Fruit fly (Drosophila melanogaster): ENCODE results near the gene sstn.

The sstn gene

DNA sequence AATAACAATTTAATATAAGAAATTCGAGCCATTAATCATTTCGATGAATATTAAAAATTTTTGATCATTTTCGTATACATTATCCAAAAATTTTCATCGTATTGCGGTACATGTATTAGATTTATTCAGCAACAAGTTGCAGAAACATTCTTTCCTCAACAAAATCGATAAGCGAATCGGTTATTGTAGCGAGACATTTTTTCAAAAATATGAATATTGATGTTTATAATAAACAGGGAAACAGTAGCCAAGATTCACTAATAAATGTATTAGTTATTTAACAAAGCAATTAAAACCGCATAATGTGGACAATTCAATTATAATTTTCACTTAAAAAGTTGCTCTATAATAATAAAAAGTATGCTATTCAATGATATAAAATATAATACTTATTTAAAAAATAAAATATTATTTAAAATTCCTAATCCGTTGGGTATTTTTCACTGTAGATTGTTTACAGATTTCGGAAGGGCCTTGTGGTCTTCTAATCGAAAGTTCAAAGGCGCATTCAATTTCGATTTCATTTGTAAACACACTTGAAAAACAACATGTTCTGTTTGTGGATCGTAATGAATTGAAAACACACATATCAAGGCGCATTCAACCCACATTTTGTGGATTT lies 5.3 kb downstream of the sstn start:
- no peak for TF ChIP-seq Eip93F (GFP tag; optimal IDR thresholded peaks at IDR 0.05)
- TF ChIP-seq Lpt (GFP tag; optimal IDR thresholded peaks at IDR 0.05), result no peak
- no peak for TF ChIP-seq CG6808 (GFP tag; optimal IDR thresholded peaks at IDR 0.05)

DNA sequence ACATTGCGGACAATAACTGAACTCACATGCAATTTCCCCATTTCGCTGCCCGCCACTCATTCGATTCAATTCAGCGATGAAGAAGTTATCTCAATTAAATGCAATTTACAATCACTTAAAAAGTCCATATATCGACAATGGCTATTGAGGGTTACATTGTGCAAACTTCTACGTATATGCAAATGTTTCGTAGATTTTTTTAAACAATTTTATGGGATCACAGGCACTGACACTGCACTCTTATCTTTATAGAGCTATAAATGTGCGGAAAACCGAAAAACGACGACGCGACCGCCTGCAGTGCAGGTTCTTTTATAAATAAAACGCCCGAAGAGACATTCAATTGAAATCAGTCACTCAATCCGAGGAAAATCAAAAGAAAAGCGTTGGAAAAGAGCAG lies 6.2 kb downstream of the sstn start:
- peak; percentile 5 for TF ChIP-seq CG6276 (GFP tag; optimal IDR thresholded peaks at IDR 0.05)
- TF ChIP-seq CG8319 (GFP tag; optimal IDR thresholded peaks at IDR 0.05), result no peak
- TF ChIP-seq svp (GFP tag), result peak; percentile 95
- TF ChIP-seq CG15336 (GFP tag; IDR thresholded peaks at IDR 0.05), result peak; percentile 17; the same call in 1 of the 2 replicates

dm6 chr3L:15084288-15084687 lies 10.2 kb downstream of the sstn start:
- TF ChIP-seq Sox15 (GFP tag; optimal IDR thresholded peaks at IDR 0.05), result no peak
- TF ChIP-seq CG11294 (GFP tag; IDR thresholded peaks at IDR 0.05), result no peak
- no peak for TF ChIP-seq lz (GFP tag; optimal IDR thresholded peaks at IDR 0.05)
- no peak for TF ChIP-seq esn (GFP tag; optimal IDR thresholded peaks at IDR 0.05)
- no peak for TF ChIP-seq Met (GFP tag; optimal IDR thresholded peaks at IDR 0.05)
- no peak for TF ChIP-seq pdm3 (GFP tag; optimal IDR thresholded peaks at IDR 0.05)

dm6 chr3L:15079278-15079677 lies 15.2 kb downstream of the sstn start:
- TF ChIP-seq CG3919 (GFP tag; optimal IDR thresholded peaks at IDR 0.05) (peak; percentile 12), CG6163 (GFP tag; IDR thresholded peaks at IDR 0.05) (0 out of 3 replicates have a peak, but pooled peaks have one; percentile 20), cyc (GFP tag; optimal IDR thresholded peaks at IDR 0.05) (no peak)

DNA sequence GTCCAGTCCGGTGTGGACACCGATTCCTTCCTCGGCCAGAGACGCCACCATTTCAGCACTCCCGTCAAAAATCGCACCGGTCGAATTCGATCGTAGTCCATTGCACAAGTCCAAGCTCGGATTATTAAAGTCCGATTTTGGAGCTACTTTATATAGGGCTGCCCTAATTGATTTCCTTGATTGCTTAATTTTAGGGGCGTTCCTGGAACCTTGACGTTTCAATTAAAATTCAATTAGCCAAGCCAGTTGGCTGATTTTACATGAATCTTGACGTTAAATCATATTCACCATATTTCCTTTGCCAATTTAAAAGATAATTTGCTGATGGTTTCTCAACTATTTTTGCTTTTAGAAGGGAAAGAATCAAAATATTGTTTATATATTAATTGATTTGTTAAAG lies 16.2 kb downstream of the sstn start, which contains the start of gene Or71a:
Gene Or71a, minus strand, starts transcription at position 101 of the 400 bp plus-strand sequence.
- TF ChIP-seq CG3032 (tag; optimal IDR thresholded peaks at IDR 0.05) (no peak), CG11294 (GFP tag; IDR thresholded peaks at IDR 0.05) (no peak), dac (GFP tag; optimal IDR thresholded peaks at IDR 0.05) (no peak), svp (GFP tag) (no peak), CG6808 (GFP tag; optimal IDR thresholded peaks at IDR 0.05) (no peak), CG10631 (GFP tag; optimal IDR thresholded peaks at IDR 0.05) (no peak), CG6276 (GFP tag; optimal IDR thresholded peaks at IDR 0.05) (no peak), lz (GFP tag; optimal IDR thresholded peaks at IDR 0.05) (no peak), Smox (GFP tag; optimal IDR thresholded peaks at IDR 0.05) (no peak), Sox102F (GFP tag; optimal IDR thresholded peaks at IDR 0.05) (no peak), CG7368 (GFP tag; optimal IDR thresholded peaks at IDR 0.05) (no peak), CG8632 (GFP tag; optimal IDR thresholded peaks at IDR 0.05) (no peak), CG11762 (GFP tag; optimal IDR thresholded peaks at IDR 0.05; ENCODE audit: insufficient read depth) (no peak), CG16779 (tag; optimal IDR thresholded peaks at IDR 0.05) (no peak)

- no peak for TF ChIP-seq CG7368 (GFP tag; optimal IDR thresholded peaks at IDR 0.05)
- peak; percentile 96 for TF ChIP-seq svp (GFP tag)
- no peak for TF ChIP-seq CG9139 (GFP tag; optimal IDR thresholded peaks at IDR 0.05)
- no peak for TF ChIP-seq fd85E (GFP tag; optimal IDR thresholded peaks at IDR 0.05)
- no peak for TF ChIP-seq CG3032 (tag; optimal IDR thresholded peaks at IDR 0.05)
- TF ChIP-seq salr (GFP tag; optimal IDR thresholded peaks at IDR 0.05), result no peak
- peak; percentile 51 for TF ChIP-seq CG6276 (GFP tag; optimal IDR thresholded peaks at IDR 0.05)
- TF ChIP-seq Eip78C (GFP tag), result peak; percentile 37
- TF ChIP-seq CG15336 (GFP tag; IDR thresholded peaks at IDR 0.05), result no peak
- TF ChIP-seq Sox14 (GFP tag; optimal IDR thresholded peaks at IDR 0.05), result peak; percentile 29
- TF ChIP-seq CG8119 (GFP tag; IDR thresholded peaks at IDR 0.05), result no peak
These were observed 18.1 kb downstream of the sstn start for dm6 chr3L:15076380-15076779.
